Worm (Caenorhabditis elegans) whole organism, L2 larva: ENCODE data around the gene C45G9.11.

ENCODE experiments used
- lsy-2 ChIP-seq, 2 experiments: fragments of 150-350 bp in 1 of 2; sonication (generic microtip) in 1 of 2; optimal IDR thresholded peaks; 2 replicates each; lab custom pipeline; 2014 to 2017; ENCODE audit warnings: missing biosample characterization in 2 of 2, missing genetic modification characterization in 2 of 2
- sma-9 ChIP-seq, 2 experiments: fragments of 150-350 bp in 1 of 2; sonication (generic microtip) in 1 of 2; optimal IDR thresholded peaks; 2 replicates each; lab custom pipeline; 2014 to 2016; ENCODE audit warnings: missing genetic modification characterization in 2 of 2, mild to moderate bottlenecking in 1 of 2, missing biosample characterization in 1 of 2, missing compliant biosample characterization in 1 of 2, missing genetic modification reagents in 1 of 2, moderate library complexity in 1 of 2
- snpc-4 ChIP-seq: fragments of 150-350 bp; optimal IDR thresholded peaks from 2 replicates; lab custom pipeline; 2014; ENCODE audit warnings: missing biosample characterization, missing genetic modification characterization

The C45G9.11 gene

DNA sequence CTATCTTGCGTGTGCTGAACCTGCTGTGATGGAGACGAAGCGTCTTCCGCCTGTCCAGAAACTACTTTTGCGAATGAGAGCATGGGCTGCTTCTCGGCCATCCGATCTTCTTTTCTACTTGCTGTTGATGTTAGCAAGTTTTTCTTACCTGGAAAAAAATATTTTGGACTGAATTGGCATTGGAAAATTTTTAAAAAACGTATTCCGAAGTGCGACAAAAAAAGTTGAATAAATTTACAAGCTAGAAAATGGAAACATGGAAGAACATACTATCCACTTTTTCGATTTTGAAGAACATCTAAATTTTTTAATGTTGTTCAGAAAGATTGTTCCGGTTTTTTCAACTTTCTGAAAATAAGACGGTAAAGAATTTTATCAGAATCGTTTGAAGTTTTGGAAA lies 51.0 kb downstream of the C45G9.11 start, which contains the start of gene larp-1:
Gene larp-1 (minus strand): TSS at position 101 of the 400 bp plus-strand sequence.
- no peak for TF ChIP-seq snpc-4
- TF ChIP-seq sma-9 (GFP tag; optimal IDR thresholded peaks at IDR 0.05; lab: Kevin White, UChicago) = no peak
- no peak for TF ChIP-seq sma-9 (tag; optimal IDR thresholded peaks at IDR 0.05; lab: Kevin White, UChicago)
- no peak for TF ChIP-seq lsy-2 (tag; optimal IDR thresholded peaks at IDR 0.05; lab: Kevin White, UChicago)
